Fruit fly (Drosophila melanogaster) whole organism, pupa: ENCODE data around the gene SPH93.

ENCODE experiments used
- CG10348 ChIP-seq: fragments of 200-800 bp; sonication (Bioruptor generic); IDR thresholded peaks from 2 replicates; pipeline ENCODE4 v1.3.6; 2022; ENCODE audit warnings: missing biosample characterization, missing genetic modification characterization
- D1 ChIP-seq: fragments of 200-800 bp; sonication (Bioruptor generic); optimal IDR thresholded peaks from 2 replicates; lab custom pipeline; 2018; ENCODE audit warnings: missing biosample characterization, mild to moderate bottlenecking, missing genetic modification characterization, moderate library complexity
- EcR ChIP-seq: fragments of 200-800 bp; sonication (Bioruptor generic); optimal IDR thresholded peaks from 3 replicates; lab custom pipeline; 2019; ENCODE audit warnings: missing biosample characterization, missing genetic modification characterization, mild to moderate bottlenecking, moderate library complexity, missing genetic modification reagents
- Pif1B ChIP-seq: fragments of 200-800 bp; sonication (Bioruptor generic); optimal IDR thresholded peaks from 3 replicates; lab custom pipeline; 2016; ENCODE audit warnings: missing biosample characterization, missing genetic modification characterization
- rn ChIP-seq: fragments of 200-800 bp; sonication (Bioruptor generic); IDR thresholded peaks from 2 replicates; pipeline ENCODE4 v1.3.6; 2022; ENCODE audit warnings: missing biosample characterization, missing genetic modification characterization

- TF ChIP-seq Pif1B (GFP tag; lab: Kevin White, UChicago) (no peak), rn (GFP tag; lab: Robert Waterston, UW) (no peak), EcR (GFP tag; lab: Kevin White, UChicago) (no peak), D1 (no peak), CG10348 (GFP tag; lab: Robert Waterston, UW) (no peak)
Measured at dm6 chr2L:17433030-17433912, 22.5 kb downstream of the SPH93 start, which contains the start of the genes Dif and CG5043.
